Worm (Caenorhabditis elegans): ENCODE measurements around the gene srh-185.

The srh-185 gene

ce11 chrV:3034236-3034635 lies 31.8 kb upstream of the srh-185 start, which contains the start of gene srw-8:
srw-8 (minus strand) TSS chrV:3034336.
- no peak for TF ChIP-seq ZK546.5 (tag; optimal IDR thresholded peaks at IDR 0.05)
- no peak for TF ChIP-seq lin-13 (GFP tag; optimal IDR thresholded peaks at IDR 0.05)
- no peak for TF ChIP-seq Y55F3AM.14 (GFP tag; optimal IDR thresholded peaks at IDR 0.05)
- no peak for TF ChIP-seq ceh-16 (tag; optimal IDR thresholded peaks at IDR 0.05)
- TF ChIP-seq mdl-1 (tag; optimal IDR thresholded peaks at IDR 0.05) = no peak
- TF ChIP-seq sem-4 (tag; optimal IDR thresholded peaks at IDR 0.05) = no peak
- no peak for TF ChIP-seq nhr-25 (tag; optimal IDR thresholded peaks at IDR 0.05)
- TF ChIP-seq ztf-1 (GFP tag; conservative IDR thresholded peaks at IDR 0.05) = no peak
- TF ChIP-seq nhr-77 (tag; optimal IDR thresholded peaks at IDR 0.05) = no peak
- no peak for TF ChIP-seq mbf-1 (tag; optimal IDR thresholded peaks at IDR 0.05)
- no peak for TF ChIP-seq nhr-23 (tag; optimal IDR thresholded peaks at IDR 0.05)
- TF ChIP-seq ztf-11 (tag; optimal IDR thresholded peaks at IDR 0.05) = no peak
- no peak for TF ChIP-seq peb-1 (tag; optimal IDR thresholded peaks at IDR 0.05)
- TF ChIP-seq dmd-4 (tag; optimal IDR thresholded peaks at IDR 0.05) = no peak
- TF ChIP-seq ztf-4 (tag; optimal IDR thresholded peaks at IDR 0.05) = no peak
- TF ChIP-seq sma-9 (GFP tag; optimal IDR thresholded peaks at IDR 0.05) = no peak
- no peak for TF ChIP-seq sma-9 (tag; optimal IDR thresholded peaks at IDR 0.05)
- no peak for TF ChIP-seq skn-1 (tag; optimal IDR thresholded peaks at IDR 0.05)
- no peak for TF ChIP-seq alr-1 (tag; optimal IDR thresholded peaks at IDR 0.05)
- no peak for TF ChIP-seq unc-62 (GFP tag; optimal IDR thresholded peaks at IDR 0.05)

- TF ChIP-seq fos-1 (tag; optimal IDR thresholded peaks at IDR 0.05) (no peak), gmeb-1 (tag; optimal IDR thresholded peaks at IDR 0.05) (no peak), R02D3.7 (tag; optimal IDR thresholded peaks at IDR 0.05) (no peak), lin-13 (GFP tag; optimal IDR thresholded peaks at IDR 0.05) (no peak), ama-1 (optimal IDR thresholded peaks at IDR 0.05) (no peak), nhr-12 (tag; optimal IDR thresholded peaks at IDR 0.05) (no peak), ztf-11 (tag; optimal IDR thresholded peaks at IDR 0.05) (no peak), mdl-1 (tag; optimal IDR thresholded peaks at IDR 0.05) (no peak), sma-3 (GFP tag; optimal IDR thresholded peaks at IDR 0.05) (no peak), lin-39 (tag; optimal IDR thresholded peaks at IDR 0.05) (no peak), lin-11 (tag; optimal IDR thresholded peaks at IDR 0.05) (no peak)
Measured at ce11 chrV:3038058-3038457, 28.0 kb upstream of the srh-185 start.

ce11 chrV:3039282-3039681 lies 26.7 kb upstream of the srh-185 start, which contains the start of gene chpf-2:
chpf-2 (minus strand) TSS chrV:3039382.
- no peak for TF ChIP-seq C34F6.9 (tag; optimal IDR thresholded peaks at IDR 0.05)
- no peak for TF ChIP-seq F13H6.1 (tag; optimal IDR thresholded peaks at IDR 0.05)
- TF ChIP-seq blmp-1 (tag; optimal IDR thresholded peaks at IDR 0.05; ENCODE audit: insufficient read depth) = no peak

ce11 chrV:3040930-3041329 lies 25.1 kb upstream of the srh-185 start:
- no peak for TF ChIP-seq nhr-12 (tag; optimal IDR thresholded peaks at IDR 0.05)
- no peak for TF ChIP-seq nhr-25 (tag; optimal IDR thresholded peaks at IDR 0.05)
- TF ChIP-seq Y55F3AM.14 (GFP tag; optimal IDR thresholded peaks at IDR 0.05) = no peak
- no peak for TF ChIP-seq C34F6.9 (tag; optimal IDR thresholded peaks at IDR 0.05)
- no peak for TF ChIP-seq sma-9 (GFP tag; optimal IDR thresholded peaks at IDR 0.05)
- no peak for TF ChIP-seq sma-9 (tag; optimal IDR thresholded peaks at IDR 0.05)
- no peak for TF ChIP-seq nhr-23 (tag; optimal IDR thresholded peaks at IDR 0.05)
- TF ChIP-seq snpc-4 (tag; optimal IDR thresholded peaks at IDR 0.05) = no peak
- TF ChIP-seq dmd-4 (tag; optimal IDR thresholded peaks at IDR 0.05) = no peak
- no peak for TF ChIP-seq nhr-21 (tag; optimal IDR thresholded peaks at IDR 0.05)
- no peak for TF ChIP-seq skn-1 (tag; optimal IDR thresholded peaks at IDR 0.05)
- TF ChIP-seq zag-1 (tag; optimal IDR thresholded peaks at IDR 0.05) = no peak
- no peak for TF ChIP-seq R02D3.7 (tag; optimal IDR thresholded peaks at IDR 0.05)

ce11 chrV:3044837-3045236 lies 21.2 kb upstream of the srh-185 start, which contains the start of gene F59D6.1:
F59D6.1 (plus strand) TSS chrV:3045137.
- TF ChIP-seq nhr-237 (tag; optimal IDR thresholded peaks at IDR 0.05) (no peak), nhr-77 (tag; optimal IDR thresholded peaks at IDR 0.05) (no peak), F13H6.1 (tag; optimal IDR thresholded peaks at IDR 0.05) (no peak), ZK546.5 (tag; optimal IDR thresholded peaks at IDR 0.05) (no peak), ceh-16 (tag; optimal IDR thresholded peaks at IDR 0.05) (no peak), mab-5 (tag; optimal IDR thresholded peaks at IDR 0.05) (no peak), ztf-11 (tag; optimal IDR thresholded peaks at IDR 0.05) (no peak), ama-1 (optimal IDR thresholded peaks at IDR 0.05) (no peak), dmd-4 (tag; optimal IDR thresholded peaks at IDR 0.05) (no peak), sem-4 (tag; optimal IDR thresholded peaks at IDR 0.05) (no peak), ztf-1 (GFP tag; conservative IDR thresholded peaks at IDR 0.05) (no peak), blmp-1 (tag; optimal IDR thresholded peaks at IDR 0.05; ENCODE audit: insufficient read depth) (no peak), ztf-4 (tag; optimal IDR thresholded peaks at IDR 0.05) (no peak), sma-9 (GFP tag; optimal IDR thresholded peaks at IDR 0.05) (no peak), sma-9 (tag; optimal IDR thresholded peaks at IDR 0.05) (no peak), sma-3 (GFP tag; optimal IDR thresholded peaks at IDR 0.05) (no peak), aly-2 (tag; optimal IDR thresholded peaks at IDR 0.05) (no peak)

Data from whole organism, L2 larva.